Fruit fly (Drosophila melanogaster): ENCODE measurements around the gene AsnRS.

DNA sequence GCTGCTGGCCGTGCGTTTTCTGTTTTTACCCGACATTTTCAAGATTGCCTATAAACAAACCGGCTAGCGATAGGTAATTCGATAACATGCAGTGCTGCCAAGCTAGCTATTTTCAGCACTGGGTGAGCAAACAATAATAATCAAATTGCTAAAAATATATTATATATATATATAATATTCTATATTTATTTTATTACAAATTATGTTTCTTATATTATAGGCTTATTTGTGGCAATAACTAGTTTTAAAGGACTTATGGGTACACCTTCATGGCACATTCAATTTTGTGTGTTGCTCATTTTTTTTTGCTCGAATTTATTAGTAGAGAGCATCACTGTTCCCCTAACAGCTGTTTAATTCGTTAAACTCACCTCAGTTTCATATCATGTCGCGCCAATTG lies 4.9 kb downstream of the AsnRS start:
- TF ChIP-seq dsx (GFP tag; optimal IDR thresholded peaks at IDR 0.05; ENCODE audit: poor library complexity, severe bottlenecking): peak; percentile 46
- TF ChIP-seq fd59A (GFP tag; optimal IDR thresholded peaks at IDR 0.05): no peak
- TF ChIP-seq CG11762 (GFP tag; optimal IDR thresholded peaks at IDR 0.05; ENCODE audit: insufficient read depth): no peak
- peak; percentile 62 for TF ChIP-seq esn (GFP tag; optimal IDR thresholded peaks at IDR 0.05)
- TF ChIP-seq pdm3 (GFP tag; optimal IDR thresholded peaks at IDR 0.05): no peak
- no peak for TF ChIP-seq Hr4 (GFP tag; optimal IDR thresholded peaks at IDR 0.05)
- no peak for TF ChIP-seq CG8319 (GFP tag; optimal IDR thresholded peaks at IDR 0.05)
- TF ChIP-seq CG1621 (tag; optimal IDR thresholded peaks at IDR 0.05): no peak
- TF ChIP-seq Eip75B (GFP tag; optimal IDR thresholded peaks at IDR 0.05): no peak
- TF ChIP-seq CG7368 (GFP tag; optimal IDR thresholded peaks at IDR 0.05): no peak
- TF ChIP-seq CG8119 (GFP tag; IDR thresholded peaks at IDR 0.05): peak; percentile 53; the same call in 2 of the 3 replicates
- no peak for TF ChIP-seq CG9139 (GFP tag; optimal IDR thresholded peaks at IDR 0.05)
- no peak for TF ChIP-seq Blimp-1 (GFP tag; optimal IDR thresholded peaks at IDR 0.05)

Data from whole organism, prepupa.